Fruit fly (Drosophila melanogaster): ENCODE measurements around the gene CG11630.
A peak's percentile ranks its signal among the peaks of the same experiment; 100 is the strongest.

Gene CG11630

DNA sequence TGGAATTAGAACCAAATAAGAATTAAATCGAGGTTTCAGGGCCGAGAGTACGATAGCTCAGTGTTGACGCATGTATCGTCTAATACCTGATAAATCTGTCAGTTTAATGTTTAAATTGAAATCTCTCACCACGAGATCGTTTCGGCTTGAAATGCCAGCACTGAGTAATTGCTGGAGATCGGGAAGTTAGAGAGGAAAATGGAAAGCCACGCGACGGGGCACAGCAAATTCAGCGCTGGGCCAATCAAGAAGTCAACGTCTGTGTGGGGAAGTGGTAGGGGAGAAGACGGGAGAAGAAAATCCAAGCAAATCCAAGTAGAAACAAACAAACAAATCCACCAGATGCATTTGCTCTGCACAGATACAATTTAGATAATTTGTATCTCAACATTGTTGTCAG, 35.5 kb upstream of the CG11630 start:
- TF ChIP-seq sens (GFP tag) (no peak), Nf-YB (GFP tag; optimal IDR thresholded peaks at IDR 0.05) (peak; percentile 66), CG7987 (GFP tag; optimal IDR thresholded peaks at IDR 0.05) (no peak), Vsx1 (GFP tag; optimal IDR thresholded peaks at IDR 0.05) (no peak), Eip74EF (GFP tag; optimal IDR thresholded peaks at IDR 0.05) (no peak), corto (GFP tag; optimal IDR thresholded peaks at IDR 0.05) (no peak), Sox102F (GFP tag; optimal IDR thresholded peaks at IDR 0.05) (no peak), TFAM (GFP tag; optimal IDR thresholded peaks at IDR 0.05) (no peak), Ets97D (GFP tag; optimal IDR thresholded peaks at IDR 0.05) (no peak), CG13287 (GFP tag; IDR thresholded peaks at IDR 0.05; ENCODE audit: partially characterized antibody) (no peak), Dbx (GFP tag; IDR thresholded peaks at IDR 0.05) (no peak), CG17568 (GFP tag; optimal IDR thresholded peaks at IDR 0.05) (no peak), exex (tag; optimal IDR thresholded peaks at IDR 0.05) (no peak), CG2199 (GFP tag; IDR thresholded peaks at IDR 0.05) (peak; percentile 95), twi (tag; optimal IDR thresholded peaks at IDR 0.05) (peak; percentile 17), sens-2 (GFP tag; IDR thresholded peaks at IDR 0.05) (no peak), Mrtf (GFP tag; IDR thresholded peaks at IDR 0.05) (no peak), gem (tag; optimal IDR thresholded peaks at IDR 0.05) (no peak), ERR (GFP tag; optimal IDR thresholded peaks at IDR 0.05) (no peak), CG8765 (GFP tag; IDR thresholded peaks at IDR 0.05) (no peak), CG11560 (tag; IDR thresholded peaks at IDR 0.05) (no peak), ind (GFP tag; optimal IDR thresholded peaks at IDR 0.05) (no peak), CG7839 (tag; optimal IDR thresholded peaks at IDR 0.05) (no peak), CG6272 (GFP tag; IDR thresholded peaks at IDR 0.05) (no peak), CG14014 (GFP tag; IDR thresholded peaks at IDR 0.05) (no peak), al (GFP tag; IDR thresholded peaks at IDR 0.05) (no peak)

DNA sequence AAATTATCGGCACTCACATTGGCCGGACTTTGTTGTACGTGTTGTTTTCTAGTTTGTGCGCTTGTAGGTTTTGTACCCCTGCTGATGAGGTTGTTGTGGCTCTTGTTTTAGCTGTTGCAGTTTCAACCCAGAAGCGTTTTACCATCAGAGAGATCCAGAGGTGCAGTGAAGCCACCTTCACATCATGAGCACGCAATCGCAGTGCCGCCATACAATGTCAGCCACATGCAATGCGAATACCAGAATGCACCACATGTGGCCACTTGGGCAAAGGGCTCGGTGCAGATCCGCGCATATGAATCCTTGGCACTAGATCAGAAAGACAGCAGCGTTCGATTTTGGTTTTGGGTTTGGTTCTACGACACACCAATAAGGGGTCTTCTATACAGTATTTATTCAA, 26.2 kb upstream of the CG11630 start:
- TF ChIP-seq maf-S (GFP tag; optimal IDR thresholded peaks at IDR 0.05) (no peak), HLH4C (GFP tag; IDR thresholded peaks at IDR 0.05; ENCODE audit: partially characterized antibody) (no peak), Ets65A (GFP tag) (peak; percentile 58), gcm2 (GFP tag; optimal IDR thresholded peaks at IDR 0.05) (no peak), twi (tag; optimal IDR thresholded peaks at IDR 0.05) (peak; percentile 69), CG15479 (GFP tag; optimal IDR thresholded peaks at IDR 0.05) (no peak)

DNA sequence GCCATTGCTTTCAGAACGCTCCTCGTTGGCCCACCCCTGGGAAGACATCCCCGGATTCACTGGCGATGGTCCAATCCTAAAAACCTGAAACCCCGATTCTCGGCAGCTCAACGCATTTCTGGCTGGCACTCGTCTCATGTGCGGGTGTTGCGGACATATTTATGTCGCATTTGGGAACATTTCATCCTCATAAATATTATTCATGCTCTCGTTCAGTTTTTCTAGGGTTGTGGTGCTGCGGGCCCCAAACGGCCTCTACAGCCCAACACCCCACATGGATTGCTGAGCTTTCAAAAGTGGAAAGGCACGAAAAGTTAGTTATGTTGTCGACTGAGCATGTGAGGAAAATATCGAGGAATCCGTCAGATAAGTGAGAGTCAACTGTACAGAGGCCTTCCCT, 23.0 kb upstream of the CG11630 start:
- TF ChIP-seq abd-A (tag; optimal IDR thresholded peaks at IDR 0.05) = peak; percentile 42
- TF ChIP-seq sd (tag; optimal IDR thresholded peaks at IDR 0.05) = no peak
- TF ChIP-seq tx (GFP tag; optimal IDR thresholded peaks at IDR 0.05) = no peak
- TF ChIP-seq CG13894 (tag; optimal IDR thresholded peaks at IDR 0.05) = peak; percentile 71
- 0 out of 3 replicates have a peak, but pooled peaks have one; percentile 56 for TF ChIP-seq CG2199 (GFP tag; IDR thresholded peaks at IDR 0.05)
- TF ChIP-seq ssp (GFP tag; IDR thresholded peaks at IDR 0.05) = no peak

DNA sequence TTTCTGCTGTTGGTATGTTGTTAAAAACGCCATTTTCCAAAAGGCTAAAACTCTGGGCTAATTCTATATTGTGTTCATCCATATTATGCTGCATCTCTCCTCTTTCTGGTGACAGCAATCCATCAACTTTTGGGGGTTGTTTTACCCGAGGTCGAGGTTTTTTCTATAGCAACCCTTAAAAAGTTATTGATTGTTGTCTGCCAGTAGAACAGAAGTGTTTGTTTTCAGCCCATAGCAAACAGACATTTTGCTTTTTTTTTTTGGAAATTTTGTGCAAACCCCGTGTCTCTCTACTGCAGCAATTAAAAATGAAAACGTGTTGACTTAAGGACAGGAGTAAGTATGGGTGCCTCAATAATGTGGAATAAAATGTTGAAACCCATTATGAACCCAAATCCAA, 22.5 kb upstream of the CG11630 start:
- TF ChIP-seq sqz (GFP tag; optimal IDR thresholded peaks at IDR 0.05) = peak; percentile 64
- no peak for TF ChIP-seq CG1233 (GFP tag; optimal IDR thresholded peaks at IDR 0.05)
- TF ChIP-seq seq (GFP tag; IDR thresholded peaks at IDR 0.05) = peak; percentile 59; the same call in 1 of the 2 replicates
- TF ChIP-seq Nf-YC (tag; optimal IDR thresholded peaks at IDR 0.05) = peak; percentile 41
- peak; percentile 59 for TF ChIP-seq onecut (GFP tag; IDR thresholded peaks at IDR 0.05)
- TF ChIP-seq CG16815 (GFP tag; optimal IDR thresholded peaks at IDR 0.05) = no peak
- peak; percentile 77 for TF ChIP-seq Nf-YB (GFP tag; optimal IDR thresholded peaks at IDR 0.05)
- TF ChIP-seq so (GFP tag; IDR thresholded peaks at IDR 0.05) = no peak
- no peak for TF ChIP-seq CG30020 (tag; optimal IDR thresholded peaks at IDR 0.05)
- no peak for TF ChIP-seq CG1602 (GFP tag; optimal IDR thresholded peaks at IDR 0.05)
- TF ChIP-seq CG11093 (GFP tag; IDR thresholded peaks at IDR 0.05) = no peak
- no peak for TF ChIP-seq cwo (GFP tag; optimal IDR thresholded peaks at IDR 0.05)
- TF ChIP-seq Bdp1 (GFP tag; optimal IDR thresholded peaks at IDR 0.05) = no peak
- no peak for TF ChIP-seq abd-A (tag; optimal IDR thresholded peaks at IDR 0.05)
- no peak for TF ChIP-seq ssp (GFP tag; IDR thresholded peaks at IDR 0.05)
- TF ChIP-seq az2 (GFP tag; optimal IDR thresholded peaks at IDR 0.05) = no peak

Data from whole organism, embryonic.